Fruit fly (Drosophila melanogaster): ENCODE results near the gene CG44002.

Gene CG44002

dm6 chr2L:3122216-3122615 is 48.7 kb downstream of the CG44002 start:
- TF ChIP-seq h (optimal IDR thresholded peaks at IDR 0.05): no peak
- no peak for TF ChIP-seq oc (tag; optimal IDR thresholded peaks at IDR 0.05)
- TF ChIP-seq gro (GFP tag; optimal IDR thresholded peaks at IDR 0.05): no peak
- TF ChIP-seq disco-r (GFP tag; optimal IDR thresholded peaks at IDR 0.05): no peak
- TF ChIP-seq z (GFP tag; IDR thresholded peaks at IDR 0.05): peak; percentile 92
- no peak for TF ChIP-seq Bdp1 (GFP tag; optimal IDR thresholded peaks at IDR 0.05)

- TF ChIP-seq Bdp1 (GFP tag; optimal IDR thresholded peaks at IDR 0.05): peak; percentile 5
- TF ChIP-seq CG12104 (GFP tag; optimal IDR thresholded peaks at IDR 0.05): no peak
- no peak for TF ChIP-seq ranshi (GFP tag; IDR thresholded peaks at IDR 0.05)
- peak; percentile 22 for TF ChIP-seq CG2120 (GFP tag; optimal IDR thresholded peaks at IDR 0.05)
- TF ChIP-seq grn (GFP tag; optimal IDR thresholded peaks at IDR 0.05): peak; percentile 50
- no peak for TF ChIP-seq hkb (optimal IDR thresholded peaks at IDR 0.05)
- peak; percentile 21; the same call in 1 of the 2 replicates for TF ChIP-seq hkb (GFP tag; IDR thresholded peaks at IDR 0.05)
- peak; percentile 25; the same call in 1 of the 2 replicates for TF ChIP-seq CG11696 (GFP tag; IDR thresholded peaks at IDR 0.05)
- peak; percentile 47 for TF ChIP-seq BtbVII (GFP tag; optimal IDR thresholded peaks at IDR 0.05)
- TF ChIP-seq CG13624 (GFP tag; optimal IDR thresholded peaks at IDR 0.05): no peak
- TF ChIP-seq CG9437 (GFP tag; optimal IDR thresholded peaks at IDR 0.05): no peak
- TF ChIP-seq CG6854 (GFP tag; optimal IDR thresholded peaks at IDR 0.05): peak; percentile 13
- TF ChIP-seq Atf6 (GFP tag; IDR thresholded peaks at IDR 0.05): 0 out of 2 replicates have a peak, but pooled peaks have one; percentile 8
- peak; percentile 45 for TF ChIP-seq CG6813 (GFP tag; optimal IDR thresholded peaks at IDR 0.05)
- no peak for TF ChIP-seq Kr (GFP tag; optimal IDR thresholded peaks at IDR 0.05)
- no peak for TF ChIP-seq CG14441 (GFP tag; IDR thresholded peaks at IDR 0.05)
- TF ChIP-seq CG17802 (tag; optimal IDR thresholded peaks at IDR 0.05): no peak
- no peak for TF ChIP-seq MBD-R2 (GFP tag; IDR thresholded peaks at IDR 0.05)
- no peak for TF ChIP-seq D (optimal IDR thresholded peaks at IDR 0.05)
- TF ChIP-seq D (GFP tag; optimal IDR thresholded peaks at IDR 0.05): peak; percentile 1
- TF ChIP-seq exex (tag; optimal IDR thresholded peaks at IDR 0.05): peak; percentile 33
- peak; percentile 7 for TF ChIP-seq NC2β (GFP tag; optimal IDR thresholded peaks at IDR 0.05)
- peak; percentile 25 for TF ChIP-seq CoRest (tag; optimal IDR thresholded peaks at IDR 0.05)
- TF ChIP-seq sqz (GFP tag; optimal IDR thresholded peaks at IDR 0.05): peak; percentile 47
- peak; percentile 34 for TF ChIP-seq CG12769 (tag; optimal IDR thresholded peaks at IDR 0.05)
- TF ChIP-seq Rfx (GFP tag; IDR thresholded peaks at IDR 0.05): peak; percentile 47; the same call in 1 of the 2 replicates
- TF ChIP-seq HLH54F (GFP tag; optimal IDR thresholded peaks at IDR 0.05): peak; percentile 19
- TF ChIP-seq MTF-1 (GFP tag; optimal IDR thresholded peaks at IDR 0.05; ENCODE audit: borderline replicate concordance): peak; percentile 34
- TF ChIP-seq org-1 (GFP tag; optimal IDR thresholded peaks at IDR 0.05): peak; percentile 41
- TF ChIP-seq tgo (GFP tag; IDR thresholded peaks at IDR 0.05): no peak
- no peak for TF ChIP-seq NC2α (GFP tag; optimal IDR thresholded peaks at IDR 0.05)
- no peak for TF ChIP-seq CG12942 (GFP tag; optimal IDR thresholded peaks at IDR 0.05)
- TF ChIP-seq CG33557 (GFP tag; optimal IDR thresholded peaks at IDR 0.05): peak; percentile 28
- no peak for TF ChIP-seq vvl (GFP tag; IDR thresholded peaks at IDR 0.05)
- no peak for TF ChIP-seq Oli (tag; optimal IDR thresholded peaks at IDR 0.05)
- peak; percentile 19 for TF ChIP-seq CG18599 (GFP tag; optimal IDR thresholded peaks at IDR 0.05)
- TF ChIP-seq ATbp (GFP tag; optimal IDR thresholded peaks at IDR 0.05): peak; percentile 49
- 0 out of 2 replicates have a peak, but pooled peaks have one; percentile 5 for TF ChIP-seq bowl (GFP tag; IDR thresholded peaks at IDR 0.05)
- TF ChIP-seq HLH3B (GFP tag; IDR thresholded peaks at IDR 0.05): 0 out of 2 replicates have a peak, but pooled peaks have one; percentile 20
- TF ChIP-seq CrebB (tag; optimal IDR thresholded peaks at IDR 0.05): peak; percentile 24
- TF ChIP-seq dmrt11E (tag; optimal IDR thresholded peaks at IDR 0.05): peak; percentile 20
- peak; percentile 32 for TF ChIP-seq odd (GFP tag; optimal IDR thresholded peaks at IDR 0.05)
- TF ChIP-seq Asciz (GFP tag; optimal IDR thresholded peaks at IDR 0.05): peak; percentile 38
- TF ChIP-seq HmgZ (tag; optimal IDR thresholded peaks at IDR 0.05): peak; percentile 29
- peak; percentile 48 for TF ChIP-seq mirr (GFP tag; optimal IDR thresholded peaks at IDR 0.05)
Observed at dm6 chr2L:3121745-3122144, 49.1 kb downstream of the CG44002 start.
